Worm (Caenorhabditis elegans) whole organism, L4 larva: ENCODE measurements around the gene sftb-1.

ENCODE experiments used
- F26F4.8 ChIP-seq: fragments of 200-800 bp; sonication (Bioruptor generic); conservative IDR thresholded peaks from 2 replicates; pipeline ENCODE4 v1.3.6; 2022; ENCODE audit warnings: missing genetic modification characterization, missing compliant biosample characterization
- T20F7.1 ChIP-seq: fragments of 200-800 bp; sonication (Bioruptor generic); optimal IDR thresholded peaks from 2 replicates; lab custom pipeline; 2018; ENCODE audit warnings: mild to moderate bottlenecking, missing genetic modification characterization, missing compliant biosample characterization
- Y105C5A.15 ChIP-seq: fragments of 200-800 bp; sonication (Bioruptor generic); IDR thresholded peaks from 2 replicates; pipeline ENCODE4 v1.3.6; 2022; ENCODE audit warnings: missing genetic modification characterization, missing compliant biosample characterization
- aha-1 ChIP-seq: fragments of 150-350 bp; peaks from one replicate; lab custom pipeline; 2014; ENCODE audit warnings: missing biosample characterization, missing genetic modification characterization
- ceh-20 ChIP-seq: fragments of 200-800 bp; sonication (Bioruptor generic); IDR thresholded peaks from 2 replicates; pipeline ENCODE4 v1.3.6; 2022; ENCODE audit warnings: missing genetic modification reagents, missing genetic modification characterization, missing compliant biosample characterization
- ceh-32 ChIP-seq: sonication (generic microtip); optimal IDR thresholded peaks from 2 replicates; lab custom pipeline; 2016; ENCODE audit warnings: mild to moderate bottlenecking, missing genetic modification characterization, missing compliant biosample characterization; ENCODE audit not compliant: poor library complexity
- ceh-82 ChIP-seq: sonication (generic microtip); optimal IDR thresholded peaks from 2 replicates; lab custom pipeline; 2017; ENCODE audit warnings: missing biosample characterization, missing genetic modification characterization
- ces-1 ChIP-seq: fragments of 150-350 bp; sonication (generic microtip); optimal IDR thresholded peaks from 4 replicates; lab custom pipeline; 2014; ENCODE audit warnings: missing biosample characterization, missing genetic modification reagents, missing genetic modification characterization
- daf-16 ChIP-seq, 3 experiments: sonication (generic microtip); optimal IDR thresholded peaks; 2 replicates each; lab custom pipeline; 2016 to 2017; ENCODE audit warnings: missing genetic modification characterization in 3 of 3, missing genetic modification reagents in 3 of 3, mild to moderate bottlenecking in 2 of 3, missing compliant biosample characterization in 2 of 3, missing biosample characterization in 1 of 3, moderate library complexity in 1 of 3
- daf-19 ChIP-seq: fragments of 200-800 bp; sonication (Bioruptor generic); conservative IDR thresholded peaks from 2 replicates; pipeline ENCODE4 v1.3.6; 2022; ENCODE audit warnings: missing genetic modification characterization, missing compliant biosample characterization
- daf-8 ChIP-seq: fragments of 200-800 bp; sonication (Bioruptor generic); IDR thresholded peaks from 2 replicates; pipeline ENCODE4 v1.3.6; 2022; ENCODE audit warnings: missing genetic modification characterization, missing compliant biosample characterization
- dmd-6 ChIP-seq: fragments of 200-800 bp; sonication (Bioruptor generic); IDR thresholded peaks from 2 replicates; pipeline ENCODE4 v1.3.6; 2022; ENCODE audit warnings: missing genetic modification reagents, missing genetic modification characterization, missing compliant biosample characterization
- dmd-8 ChIP-seq: fragments of 200-800 bp; sonication (Bioruptor generic); IDR thresholded peaks from 2 replicates; pipeline ENCODE4 v1.3.6; 2022; ENCODE audit warnings: missing genetic modification characterization, missing compliant biosample characterization
- dmd-9 ChIP-seq: fragments of 200-800 bp; sonication (Bioruptor generic); IDR thresholded peaks from 2 replicates; pipeline ENCODE4 v1.3.6; 2022; ENCODE audit warnings: missing genetic modification reagents, missing genetic modification characterization, missing compliant biosample characterization
- dpl-1 ChIP-seq: fragments of 150-350 bp; optimal IDR thresholded peaks from 2 replicates; lab custom pipeline; 2014; ENCODE audit warnings: missing biosample characterization, missing genetic modification reagents, missing genetic modification characterization
- duxl-1 ChIP-seq: sonication (generic microtip); optimal IDR thresholded peaks from 2 replicates; lab custom pipeline; 2016; ENCODE audit warnings: mild to moderate bottlenecking, missing genetic modification characterization, moderate library complexity, missing compliant biosample characterization; ENCODE audit not compliant: poor library complexity
- dve-1 ChIP-seq: sonication (generic microtip); optimal IDR thresholded peaks from 2 replicates; lab custom pipeline; 2017; ENCODE audit warnings: antibody characterized with exemption, mild to moderate bottlenecking, missing genetic modification characterization, missing compliant biosample characterization; ENCODE audit not compliant: insufficient read depth
- fkh-10 ChIP-seq: fragments of 150-350 bp; optimal IDR thresholded peaks from 2 replicates; lab custom pipeline; 2014; ENCODE audit warnings: missing biosample characterization, missing genetic modification reagents, missing genetic modification characterization
- hif-1 ChIP-seq, 2 experiments: sonication (generic microtip); optimal IDR thresholded peaks; 2 replicates each; lab custom pipeline; 2016 to 2017; ENCODE audit warnings: missing compliant biosample characterization in 2 of 2, missing genetic modification characterization in 2 of 2, missing genetic modification reagents in 2 of 2, missing genotype in 2 of 2, mild to moderate bottlenecking in 1 of 2
- hlh-11 ChIP-seq: fragments of 200-800 bp; sonication (Bioruptor generic); optimal IDR thresholded peaks from 2 replicates; lab custom pipeline; 2018; ENCODE audit warnings: mild to moderate bottlenecking, missing genetic modification characterization, missing compliant biosample characterization
- hlh-30 ChIP-seq: sonication (generic microtip); optimal IDR thresholded peaks from 2 replicates; lab custom pipeline; 2017; ENCODE audit warnings: antibody characterized with exemption, mild to moderate bottlenecking, missing genetic modification characterization, missing compliant biosample characterization; ENCODE audit not compliant: insufficient read depth
- lin-13 ChIP-seq: fragments of 150-350 bp; optimal IDR thresholded peaks from 2 replicates; lab custom pipeline; 2014; ENCODE audit warnings: missing biosample characterization, missing genetic modification reagents, missing genetic modification characterization
- lin-38 ChIP-seq: fragments of 200-800 bp; sonication (Bioruptor generic); IDR thresholded peaks from 2 replicates; pipeline ENCODE4 v1.3.6; 2022; ENCODE audit warnings: missing genetic modification reagents, missing genetic modification characterization, missing compliant biosample characterization
- lin-39 ChIP-seq: fragments of 150-350 bp; optimal IDR thresholded peaks from 2 replicates; lab custom pipeline; 2014; ENCODE audit warnings: missing biosample characterization, missing genetic modification reagents, missing genetic modification characterization
- lsy-2 ChIP-seq, 2 experiments: fragments of 150-350 bp in 1 of 2; sonication (generic microtip) in 1 of 2; optimal IDR thresholded peaks; 2 replicates each; lab custom pipeline; 2014 to 2017; ENCODE audit warnings: missing biosample characterization in 2 of 2, missing genetic modification characterization in 2 of 2
- mep-1 ChIP-seq: fragments of 150-350 bp; sonication (generic microtip); optimal IDR thresholded peaks from 3 replicates; lab custom pipeline; 2014; ENCODE audit warnings: missing biosample characterization, missing genetic modification characterization
- mxl-2 ChIP-seq: fragments of 200-800 bp; sonication (Bioruptor generic); conservative IDR thresholded peaks from 2 replicates; pipeline ENCODE4 v1.3.6; 2022; ENCODE audit warnings: missing genetic modification reagents, missing genetic modification characterization, missing compliant biosample characterization
- mxl-3 ChIP-seq: fragments of 200-800 bp; sonication (Bioruptor generic); optimal IDR thresholded peaks from 2 replicates; lab custom pipeline; 2018; ENCODE audit warnings: mild to moderate bottlenecking, missing genetic modification characterization, missing compliant biosample characterization
- nhr-10 ChIP-seq: fragments of 150-350 bp; optimal IDR thresholded peaks from 2 replicates; lab custom pipeline; 2014; ENCODE audit warnings: missing biosample characterization, missing genetic modification characterization
- nhr-111 ChIP-seq: fragments of 200-800 bp; sonication (Bioruptor generic); optimal IDR thresholded peaks from 2 replicates; lab custom pipeline; 2018; ENCODE audit warnings: mild to moderate bottlenecking, missing genetic modification characterization, missing compliant biosample characterization
- nhr-25 ChIP-seq: sonication (generic microtip); optimal IDR thresholded peaks from 2 replicates; lab custom pipeline; 2017; ENCODE audit warnings: missing genetic modification characterization, mild to moderate bottlenecking, missing compliant biosample characterization, antibody characterized with exemption, moderate library complexity, borderline replicate concordance; ENCODE audit not compliant: insufficient read depth
- nhr-28 ChIP-seq: fragments of 150-350 bp; optimal IDR thresholded peaks from 2 replicates; lab custom pipeline; 2014; ENCODE audit warnings: missing biosample characterization, missing genetic modification characterization
- nhr-6 ChIP-seq: fragments of 150-350 bp; optimal IDR thresholded peaks from 2 replicates; lab custom pipeline; 2014; ENCODE audit warnings: missing biosample characterization, missing genetic modification characterization
- nhr-77 ChIP-seq: fragments of 150-350 bp; optimal IDR thresholded peaks from 2 replicates; lab custom pipeline; 2014; ENCODE audit warnings: missing biosample characterization, missing genetic modification characterization
- pha-4 ChIP-seq, 2 experiments: fragments of 150-350 bp in 1 of 2; fragments of 200-800 bp in 1 of 2; sonication (Bioruptor generic) in 1 of 2; IDR thresholded peaks in 1 of 2; optimal IDR thresholded peaks in 1 of 2; 2 replicates each; pipeline versions ENCODE4 v1.3.6 to Lab custom; 2014 to 2022; ENCODE audit warnings: missing genetic modification characterization in 2 of 2, missing genetic modification reagents in 2 of 2, missing biosample characterization in 1 of 2, missing compliant biosample characterization in 1 of 2
- php-3 ChIP-seq: fragments of 200-800 bp; sonication (Bioruptor generic); IDR thresholded peaks from 2 replicates; pipeline ENCODE4 v1.3.6; 2022; ENCODE audit warnings: missing genetic modification reagents, missing genetic modification characterization, missing compliant biosample characterization
- pqm-1 ChIP-seq: sonication (generic microtip); optimal IDR thresholded peaks from 2 replicates; lab custom pipeline; 2017; ENCODE audit warnings: missing biosample characterization, missing genetic modification characterization
- rbr-2 ChIP-seq: sonication (generic microtip); optimal IDR thresholded peaks from 2 replicates; lab custom pipeline; 2016; ENCODE audit warnings: missing genotype, missing genetic modification characterization, missing compliant biosample characterization
- set-16 ChIP-seq: fragments of 200-800 bp; sonication (Bioruptor generic); IDR thresholded peaks from 2 replicates; pipeline ENCODE4 v1.3.6; 2022; ENCODE audit warnings: missing genetic modification reagents, missing genetic modification characterization, missing compliant biosample characterization
- skn-1 ChIP-seq: fragments of 150-350 bp; optimal IDR thresholded peaks from 2 replicates; lab custom pipeline; 2014; ENCODE audit warnings: missing biosample characterization, missing genetic modification characterization
- tra-1 ChIP-seq: fragments of 200-800 bp; sonication (Bioruptor generic); IDR thresholded peaks from 2 replicates; pipeline ENCODE4 v1.3.6; 2022; ENCODE audit warnings: missing genetic modification reagents, missing genetic modification characterization, missing compliant biosample characterization
- unc-130 ChIP-seq: sonication (generic microtip); optimal IDR thresholded peaks from 2 replicates; lab custom pipeline; 2016; ENCODE audit warnings: missing genetic modification reagents, missing genetic modification characterization, missing compliant biosample characterization
- zip-2 ChIP-seq: fragments of 150-350 bp; optimal IDR thresholded peaks from 2 replicates; lab custom pipeline; 2014; ENCODE audit warnings: missing biosample characterization, missing genetic modification characterization
- ztf-7 ChIP-seq: fragments of 150-350 bp; optimal IDR thresholded peaks from 2 replicates; lab custom pipeline; 2014; ENCODE audit warnings: missing biosample characterization, missing genetic modification characterization

The sftb-1 gene

DNA sequence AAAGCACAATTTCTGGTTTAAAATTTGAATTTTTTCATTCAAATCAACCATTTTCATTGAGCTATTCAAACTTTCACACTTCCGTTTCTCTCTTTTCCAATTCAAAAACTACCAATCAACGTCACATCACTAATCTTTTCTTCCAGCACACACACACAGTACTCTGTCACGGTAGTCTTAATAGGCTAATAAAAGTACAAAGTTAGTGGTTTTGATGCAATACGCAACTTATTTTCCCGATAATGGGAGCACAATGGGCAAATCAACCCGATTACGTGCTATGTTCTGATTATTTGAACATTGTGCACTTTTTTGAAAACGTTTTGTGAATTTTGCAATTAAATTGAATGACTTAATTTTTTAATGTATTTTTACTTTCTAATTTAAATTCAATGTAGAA lies 41.7 kb downstream of the sftb-1 start:
- no peak for TF ChIP-seq ces-1 (GFP tag; lab: Kevin White, UChicago)
- TF ChIP-seq dmd-6 (GFP tag; lab: Robert Waterston, UW), result peak; percentile 72; the same call in 1 of the 2 replicates
- TF ChIP-seq php-3 (GFP tag; lab: Robert Waterston, UW), result peak; percentile 31; the same call in 1 of the 2 replicates
- peak; percentile 78 for TF ChIP-seq pqm-1 (tag; lab: Kevin White, UChicago)
- peak; percentile 37 for TF ChIP-seq dve-1 (tag; lab: Kevin White, UChicago)
- peak; percentile 9 for TF ChIP-seq nhr-77
- TF ChIP-seq duxl-1 (tag; lab: Kevin White, UChicago), result no peak
- TF ChIP-seq mxl-3 (GFP tag; lab: Kevin White, UChicago), result no peak
- TF ChIP-seq hlh-11 (tag; lab: Kevin White, UChicago), result peak; percentile 51
- peak; percentile 7 for TF ChIP-seq T20F7.1 (GFP tag; lab: Kevin White, UChicago)
- TF ChIP-seq nhr-28 (tag; lab: Kevin White, UChicago), result peak; percentile 75

ce11 chrIII:4224722-4225121 lies 44.3 kb downstream of the sftb-1 start:
- TF ChIP-seq mxl-3 (GFP tag; lab: Kevin White, UChicago) (no peak), T20F7.1 (GFP tag; lab: Kevin White, UChicago) (no peak), lin-39 (tag; lab: Kevin White, UChicago) (no peak), ceh-32 (no peak), skn-1 (no peak), nhr-6 (no peak), ceh-82 (tag; lab: Kevin White, UChicago) (no peak), lin-13 (GFP tag; lab: Kevin White, UChicago) (no peak), dmd-9 (GFP tag; lab: Robert Waterston, UW) (no peak), nhr-10 (no peak), nhr-28 (tag; lab: Kevin White, UChicago) (no peak), mxl-2 (GFP tag; lab: Robert Waterston, UW) (no peak), dmd-6 (GFP tag; lab: Robert Waterston, UW) (no peak), unc-130 (GFP tag; lab: Kevin White, UChicago) (no peak), tra-1 (GFP tag; lab: Robert Waterston, UW) (no peak), Y105C5A.15 (no peak)

DNA sequence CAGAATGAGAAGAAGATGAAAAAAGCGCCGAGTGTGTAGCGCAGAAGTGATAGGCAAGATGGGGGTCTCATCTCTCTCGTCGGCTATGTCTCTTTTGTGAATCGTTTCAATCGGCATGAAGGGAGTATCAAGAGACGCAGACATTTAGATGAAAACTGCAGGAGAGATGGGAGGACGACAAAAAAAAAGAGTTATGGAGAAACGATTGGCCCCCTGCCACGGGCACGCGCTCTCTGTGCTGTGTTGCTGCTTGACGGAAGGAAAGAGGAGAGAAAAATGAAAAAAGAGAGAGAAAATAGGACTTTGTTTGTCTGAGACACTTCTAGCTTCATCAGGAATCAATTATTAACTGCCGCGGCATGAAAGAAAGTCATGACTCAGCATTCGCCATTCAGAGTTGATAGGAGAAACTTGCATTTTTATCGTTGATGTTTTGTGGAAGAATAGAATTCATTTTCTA lies 45.4 kb downstream of the sftb-1 start:
- no peak for TF ChIP-seq zip-2 (tag; lab: Kevin White, UChicago)
- peak; percentile 90 for TF ChIP-seq dve-1 (tag; lab: Kevin White, UChicago)
- peak; percentile 13 to 73 for TF ChIP-seq daf-16 (GFP tag; optimal IDR thresholded peaks at IDR 0.05; lab: Kevin White, UChicago)
- TF ChIP-seq daf-16 (tag; optimal IDR thresholded peaks at IDR 0.05; lab: Kevin White, UChicago), result peak; percentile 76
- TF ChIP-seq lsy-2 (tag; optimal IDR thresholded peaks at IDR 0.05; lab: Kevin White, UChicago), result peak; percentile 84 to 90
- peak; percentile 48 for TF ChIP-seq lin-38 (GFP tag; lab: Robert Waterston, UW)
- peak; percentile 89 for TF ChIP-seq rbr-2 (tag; lab: Kevin White, UChicago)
- TF ChIP-seq dmd-9 (GFP tag; lab: Robert Waterston, UW), result 0 out of 2 replicates have a peak, but pooled peaks have one; percentile 45
- peak; percentile 72 for TF ChIP-seq fkh-10 (GFP tag; lab: Kevin White, UChicago)
- TF ChIP-seq pqm-1 (tag; lab: Kevin White, UChicago), result no peak
- TF ChIP-seq hlh-30, result peak; percentile 91
- TF ChIP-seq pha-4 (GFP tag; IDR thresholded peaks at IDR 0.05; lab: Robert Waterston, UW), result peak; percentile 15; the same call in 1 of the 2 replicates
- TF ChIP-seq pha-4 (tag; optimal IDR thresholded peaks at IDR 0.05; lab: Kevin White, UChicago), result no peak
- peak; percentile 76 for TF ChIP-seq T20F7.1 (GFP tag; lab: Kevin White, UChicago)
- peak; percentile 91 for TF ChIP-seq nhr-28 (tag; lab: Kevin White, UChicago)
- TF ChIP-seq nhr-25 (tag; lab: Kevin White, UChicago), result peak; percentile 49
- no peak for TF ChIP-seq daf-19 (GFP tag; lab: Robert Waterston, UW)
- no peak for TF ChIP-seq daf-8 (GFP tag; lab: Robert Waterston, UW)
- TF ChIP-seq mep-1 (tag; lab: Kevin White, UChicago), result peak; percentile 93
- no peak for TF ChIP-seq skn-1
- no peak for TF ChIP-seq nhr-111
- TF ChIP-seq F26F4.8 (GFP tag; lab: Robert Waterston, UW), result no peak
- TF ChIP-seq nhr-10, result peak; percentile 83
- TF ChIP-seq ces-1 (GFP tag; lab: Kevin White, UChicago), result peak; percentile 57
- TF ChIP-seq ztf-7 (tag; lab: Kevin White, UChicago), result peak; percentile 39
- peak in 1 of 2 experiments; percentile 87 for TF ChIP-seq hif-1 (tag; optimal IDR thresholded peaks at IDR 0.05; lab: Kevin White, UChicago)
- TF ChIP-seq set-16 (GFP tag; lab: Robert Waterston, UW), result peak; percentile 60
- TF ChIP-seq dmd-8 (GFP tag; lab: Robert Waterston, UW), result no peak; the same call in 1 of the 2 replicates
- peak; percentile 64 for TF ChIP-seq dpl-1
- peak; percentile 91 for TF ChIP-seq ceh-20 (GFP tag; lab: Robert Waterston, UW)
- peak; percentile 98 for TF ChIP-seq aha-1 (tag; lab: Kevin White, UChicago)
